Worm (Caenorhabditis elegans): ENCODE results near the gene ndus-8.

The ndus-8 gene

DNA sequence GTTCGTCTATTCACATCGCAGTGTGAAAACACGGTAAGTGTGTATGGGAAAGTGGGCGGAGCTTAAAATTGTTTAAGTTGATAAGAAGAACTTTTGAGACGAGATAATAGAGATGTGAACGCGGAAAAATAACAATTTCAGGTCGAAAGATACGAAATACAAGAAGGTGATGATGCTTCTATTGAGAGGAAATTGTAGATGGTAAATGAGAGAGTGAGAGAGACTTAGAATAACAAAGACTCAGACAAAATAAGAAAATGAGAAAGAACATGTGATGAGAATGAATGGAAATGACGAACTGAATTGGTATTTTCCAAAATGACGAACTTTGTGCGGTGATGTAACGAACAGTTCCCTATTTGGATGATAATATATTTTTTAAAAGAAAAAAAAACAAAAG lies 37.1 kb upstream of the ndus-8 start:
- TF ChIP-seq ceh-31 (tag; optimal IDR thresholded peaks at IDR 0.05) (no peak), ceh-22 (tag; optimal IDR thresholded peaks at IDR 0.05) (no peak), sdc-2 (tag; optimal IDR thresholded peaks at IDR 0.05) (no peak), K02D7.2 (tag; optimal IDR thresholded peaks at IDR 0.05) (no peak), C38D4.7 (GFP tag; optimal IDR thresholded peaks at IDR 0.05) (no peak), rnt-1 (tag; optimal IDR thresholded peaks at IDR 0.05) (no peak), ceh-30 (tag; optimal IDR thresholded peaks at IDR 0.05) (no peak), ceh-45 (GFP tag; IDR thresholded peaks at IDR 0.05) (no peak), C08G9.2 (tag; optimal IDR thresholded peaks at IDR 0.05) (no peak), lim-6 (tag; optimal IDR thresholded peaks at IDR 0.05) (no peak), ztf-16 (tag; optimal IDR thresholded peaks at IDR 0.05) (no peak), ceh-6 (GFP tag; optimal IDR thresholded peaks at IDR 0.05) (no peak), T23F11.4 (GFP tag; optimal IDR thresholded peaks at IDR 0.05) (no peak), pat-9 (tag; optimal IDR thresholded peaks at IDR 0.05) (no peak)

DNA sequence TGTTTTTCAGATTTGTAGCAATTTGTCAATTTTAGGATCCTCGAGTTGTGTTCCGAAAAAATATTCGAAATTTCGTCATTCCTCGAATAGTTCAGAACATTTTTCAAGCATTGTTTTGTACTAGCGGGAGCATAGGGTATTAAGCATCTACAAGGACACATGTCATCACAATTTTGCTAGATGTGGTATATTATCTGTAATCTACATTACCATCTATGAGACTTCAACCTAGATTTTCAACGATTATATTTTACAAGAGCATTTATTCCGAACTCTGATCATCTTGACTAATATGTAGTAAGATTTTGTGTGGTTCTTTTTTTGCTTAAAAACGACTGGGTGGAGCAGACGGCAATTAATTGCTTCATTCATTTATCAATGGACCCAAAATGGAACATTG lies 29.0 kb upstream of the ndus-8 start:
- TF ChIP-seq K02D7.2 (tag; optimal IDR thresholded peaks at IDR 0.05) (no peak), hlh-15 (tag; optimal IDR thresholded peaks at IDR 0.05) (no peak), hlh-13 (GFP tag; optimal IDR thresholded peaks at IDR 0.05) (no peak), fkh-6 (tag; optimal IDR thresholded peaks at IDR 0.05) (no peak)

DNA sequence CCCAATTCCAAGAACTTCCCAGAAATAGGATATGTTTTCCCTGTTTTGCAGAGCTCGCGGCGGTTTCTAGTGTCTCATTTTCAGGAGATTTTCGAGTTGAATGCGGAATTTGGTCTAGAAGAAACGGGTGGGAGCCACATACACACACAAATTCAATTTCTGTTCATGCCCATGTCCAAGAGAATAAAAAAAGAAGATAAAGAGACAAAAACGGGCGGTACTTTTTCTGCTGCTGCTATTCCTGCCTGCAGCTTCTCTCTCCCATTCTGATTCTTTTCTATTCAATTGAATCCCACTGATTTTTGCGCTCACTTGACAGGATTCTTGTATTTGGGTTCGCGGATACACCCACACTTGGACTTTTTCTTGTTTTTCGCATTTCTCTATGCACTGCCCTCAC lies 28.6 kb upstream of the ndus-8 start:
- no peak for TF ChIP-seq hlh-6 (tag; optimal IDR thresholded peaks at IDR 0.05)
- no peak for TF ChIP-seq unc-55 (GFP tag; optimal IDR thresholded peaks at IDR 0.05)
- TF ChIP-seq unc-42 (tag; optimal IDR thresholded peaks at IDR 0.05): peak; percentile 53
- TF ChIP-seq hlh-30 (tag; optimal IDR thresholded peaks at IDR 0.05; ENCODE audit: insufficient read depth): no peak
- TF ChIP-seq sdc-2 (tag; optimal IDR thresholded peaks at IDR 0.05): no peak
- no peak for TF ChIP-seq syd-9 (tag; optimal IDR thresholded peaks at IDR 0.05)
- TF ChIP-seq K02D7.2 (tag; optimal IDR thresholded peaks at IDR 0.05): no peak
- no peak for TF ChIP-seq eyg-1 (tag; optimal IDR thresholded peaks at IDR 0.05)
- TF ChIP-seq hlh-13 (GFP tag; optimal IDR thresholded peaks at IDR 0.05): no peak

DNA sequence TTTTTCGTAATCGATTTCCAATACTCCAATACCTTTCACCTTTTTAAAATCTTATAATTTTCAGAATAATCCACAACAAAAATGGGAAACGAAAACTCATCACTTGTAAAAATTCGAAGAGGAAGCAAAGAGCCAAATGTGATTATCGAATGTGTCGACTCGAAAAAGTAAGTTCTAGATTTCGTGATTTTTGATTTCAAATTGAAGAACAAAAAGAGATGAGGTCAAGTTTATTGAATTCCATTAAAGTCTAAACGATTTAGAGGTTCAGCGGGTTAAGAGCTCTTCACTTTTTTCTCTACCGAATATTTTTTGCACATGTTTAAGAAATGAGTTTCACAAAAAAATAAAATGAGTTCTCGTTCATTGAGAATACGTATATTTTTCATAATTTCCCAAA lies 24.9 kb upstream of the ndus-8 start, which contains the start of gene B0361.4:
TSS of gene B0361.4 (plus strand) at position 61 of the 400 bp plus-strand sequence.
- TF ChIP-seq fax-1 (tag; optimal IDR thresholded peaks at IDR 0.05) (no peak), ceh-34 (tag; optimal IDR thresholded peaks at IDR 0.05) (no peak), mec-3 (tag; optimal IDR thresholded peaks at IDR 0.05; ENCODE audit: borderline replicate concordance) (no peak), hlh-6 (tag; optimal IDR thresholded peaks at IDR 0.05) (no peak), pag-3 (tag; optimal IDR thresholded peaks at IDR 0.05; ENCODE audit: borderline replicate concordance) (no peak), unc-86 (tag; optimal IDR thresholded peaks at IDR 0.05) (no peak), ceh-14 (tag; optimal IDR thresholded peaks at IDR 0.05) (no peak), ztf-16 (tag; optimal IDR thresholded peaks at IDR 0.05) (no peak), C08G9.2 (tag; optimal IDR thresholded peaks at IDR 0.05) (no peak), pros-1 (tag; optimal IDR thresholded peaks at IDR 0.05) (no peak), npax-4 (tag; optimal IDR thresholded peaks at IDR 0.05) (no peak), nhr-11 (tag; optimal IDR thresholded peaks at IDR 0.05) (no peak), elt-4 (tag; optimal IDR thresholded peaks at IDR 0.05) (no peak)

DNA sequence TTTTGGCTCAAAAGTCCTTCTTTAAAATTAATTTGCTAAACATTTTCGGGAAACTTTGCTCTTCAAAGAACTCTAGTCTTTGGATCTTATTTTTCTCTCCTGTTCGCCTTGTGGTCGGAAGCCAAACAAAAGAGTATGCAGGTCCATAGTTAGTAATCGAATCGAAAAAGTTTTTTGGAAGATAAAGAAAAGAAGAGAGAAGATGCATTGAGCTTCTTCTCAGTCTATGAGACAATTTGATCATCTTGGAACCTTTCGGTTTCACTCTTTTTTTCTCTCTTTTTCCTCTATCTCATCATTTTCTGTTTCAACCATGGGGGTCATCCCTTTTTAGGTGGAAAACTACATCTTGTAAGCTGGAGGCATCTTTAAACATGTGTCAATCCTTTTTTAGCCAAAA lies 19.7 kb upstream of the ndus-8 start:
- peak; percentile 95 for TF ChIP-seq unc-42 (tag; optimal IDR thresholded peaks at IDR 0.05)
- no peak for TF ChIP-seq hlh-6 (tag; optimal IDR thresholded peaks at IDR 0.05)
- no peak for TF ChIP-seq ceh-45 (GFP tag; IDR thresholded peaks at IDR 0.05)

DNA sequence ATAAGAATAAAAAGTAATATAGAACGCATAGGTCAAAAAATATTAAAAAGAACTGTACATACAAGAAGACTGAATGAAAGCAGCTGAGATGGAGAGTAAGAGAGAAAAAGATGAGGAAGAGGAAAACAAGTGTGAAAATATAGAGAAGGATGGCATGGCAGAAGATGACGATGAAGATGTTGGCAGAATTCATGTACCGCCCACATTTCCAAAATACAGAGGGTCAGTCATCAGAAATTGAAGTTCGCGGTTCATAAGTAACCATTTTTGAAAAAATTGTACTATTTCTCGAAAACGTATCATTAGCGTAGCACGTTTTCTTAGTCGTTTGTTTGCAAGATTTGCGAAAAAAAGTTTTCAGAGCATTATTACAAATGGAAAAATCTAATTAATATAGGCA lies 13.7 kb upstream of the ndus-8 start, which contains the start of gene zmp-6:
TSS of gene zmp-6 (minus strand) at position 101 of the 400 bp plus-strand sequence.
- TF ChIP-seq ceh-48 (tag; optimal IDR thresholded peaks at IDR 0.05) (no peak), ceh-34 (tag; optimal IDR thresholded peaks at IDR 0.05) (no peak), pqm-1 (tag; optimal IDR thresholded peaks at IDR 0.05) (no peak), sdc-2 (tag; optimal IDR thresholded peaks at IDR 0.05) (no peak), C38D4.7 (GFP tag; optimal IDR thresholded peaks at IDR 0.05) (no peak), syd-9 (tag; optimal IDR thresholded peaks at IDR 0.05) (no peak), pha-4 (tag; optimal IDR thresholded peaks at IDR 0.05) (no peak), nhr-232 (tag; optimal IDR thresholded peaks at IDR 0.05) (no peak), tbx-2 (tag; optimal IDR thresholded peaks at IDR 0.05) (no peak), hlh-8 (tag; optimal IDR thresholded peaks at IDR 0.05) (no peak), T23F11.4 (GFP tag; optimal IDR thresholded peaks at IDR 0.05) (no peak), tbx-7 (tag; optimal IDR thresholded peaks at IDR 0.05) (no peak), ceh-14 (tag; optimal IDR thresholded peaks at IDR 0.05) (no peak), fkh-10 (GFP tag; optimal IDR thresholded peaks at IDR 0.05) (no peak), hlh-13 (GFP tag; optimal IDR thresholded peaks at IDR 0.05) (no peak), ztf-16 (tag; optimal IDR thresholded peaks at IDR 0.05) (no peak), rnt-1 (tag; optimal IDR thresholded peaks at IDR 0.05) (no peak), dmd-4 (tag; optimal IDR thresholded peaks at IDR 0.05; ENCODE audit: borderline replicate concordance) (no peak), ceh-30 (tag; optimal IDR thresholded peaks at IDR 0.05) (no peak)

Measured in whole organism, late embryonic.